Worm (Caenorhabditis elegans): ENCODE measurements around the gene srt-12.

srt-12 gene

DNA sequence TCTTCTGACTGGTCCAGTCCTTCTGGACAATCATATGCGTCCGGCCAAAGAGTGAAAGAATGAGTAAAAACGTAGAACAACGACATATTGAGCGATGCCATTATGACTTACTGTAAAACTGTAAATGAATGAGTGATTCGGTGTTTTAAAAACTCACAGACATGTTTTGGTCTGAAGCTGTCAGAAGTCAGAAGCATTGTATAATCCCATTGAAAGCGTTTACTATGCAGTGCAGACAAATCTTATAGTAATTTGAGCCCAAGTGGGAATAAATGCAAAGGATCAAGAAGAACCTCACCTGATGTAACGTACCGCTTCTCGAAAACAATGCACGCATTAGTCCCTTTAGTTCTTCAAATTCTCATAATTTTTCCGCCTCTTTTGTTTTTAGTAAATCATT lies 17.8 kb upstream of the srt-12 start, which contains the start of gene srt-3:
Gene srt-3 (minus strand): TSS at position 101 of the 400 bp plus-strand sequence.
- no peak for TF ChIP-seq saeg-2 (GFP tag; IDR thresholded peaks at IDR 0.05)
- no peak for TF ChIP-seq Y75B8A.6 (GFP tag; IDR thresholded peaks at IDR 0.05)
- TF ChIP-seq daf-19 (GFP tag; conservative IDR thresholded peaks at IDR 0.05), result no peak
- no peak for TF ChIP-seq lim-7 (GFP tag; IDR thresholded peaks at IDR 0.05)

DNA sequence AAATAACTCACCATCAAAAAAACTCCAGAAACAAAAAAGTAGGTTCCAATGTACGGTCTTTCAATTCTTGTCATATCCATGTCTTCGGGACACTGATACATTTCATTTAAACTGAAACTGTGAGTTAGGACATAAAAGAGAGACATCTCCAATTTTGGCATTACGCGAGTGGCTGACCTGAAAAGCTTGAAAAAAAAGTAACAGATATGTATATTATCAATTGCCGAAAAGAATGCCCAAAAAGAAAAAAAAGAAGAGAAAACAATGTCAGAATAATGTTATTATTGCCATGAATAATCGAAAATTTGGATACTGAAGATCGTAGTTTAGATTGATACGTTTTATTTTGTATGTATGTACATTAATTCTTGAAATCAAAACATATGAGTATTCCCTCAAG lies 14.1 kb upstream of the srt-12 start, which contains the start of gene srt-14:
Gene srt-14 (minus strand): TSS at position 101 of the 400 bp plus-strand sequence.
- TF ChIP-seq hif-1 (tag; optimal IDR thresholded peaks at IDR 0.05) (no peak), nhr-42 (GFP tag; IDR thresholded peaks at IDR 0.05) (no peak), ceh-44 (GFP tag; IDR thresholded peaks at IDR 0.05) (no peak), attf-4 (tag; optimal IDR thresholded peaks at IDR 0.05) (no peak), T26A8.4 (GFP tag; IDR thresholded peaks at IDR 0.05) (no peak), ceh-20 (GFP tag; IDR thresholded peaks at IDR 0.05) (no peak), Y105C5A.15 (GFP tag; IDR thresholded peaks at IDR 0.05) (no peak), nhr-77 (tag; optimal IDR thresholded peaks at IDR 0.05) (no peak), saeg-2 (GFP tag; IDR thresholded peaks at IDR 0.05) (no peak), arid-1 (GFP tag; conservative IDR thresholded peaks at IDR 0.05) (no peak), lir-3 (tag; optimal IDR thresholded peaks at IDR 0.05) (no peak), fkh-10 (GFP tag; optimal IDR thresholded peaks at IDR 0.05) (no peak), daf-19 (GFP tag; conservative IDR thresholded peaks at IDR 0.05) (no peak), daf-12 (tag; optimal IDR thresholded peaks at IDR 0.05) (no peak), zfp-3 (GFP tag; conservative IDR thresholded peaks at IDR 0.05) (no peak), nhr-25 (tag; optimal IDR thresholded peaks at IDR 0.05; ENCODE audit: borderline replicate concordance, insufficient read depth) (no peak)

DNA sequence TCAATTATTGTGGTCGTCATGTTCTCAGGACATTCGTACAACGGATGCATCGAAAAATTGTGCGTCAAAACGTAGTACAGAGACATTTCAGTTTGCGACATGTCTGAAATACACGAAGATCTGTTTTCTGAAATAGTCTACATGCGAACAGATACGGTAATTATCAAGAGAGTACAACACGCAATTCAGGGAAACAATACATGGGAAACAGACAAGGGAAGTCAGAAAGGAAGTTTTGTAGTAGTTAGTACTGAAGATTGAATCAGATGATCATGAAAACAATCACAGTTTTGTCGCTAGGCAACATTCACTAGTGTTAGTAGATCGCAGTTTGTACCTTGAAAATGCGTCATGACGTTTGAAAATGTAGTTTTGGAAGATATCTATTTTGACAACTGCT lies 7.7 kb upstream of the srt-12 start, which contains the start of gene srt-13:
Gene srt-13 (minus strand): TSS at position 101 of the 400 bp plus-strand sequence.
- TF ChIP-seq lin-13 (GFP tag; optimal IDR thresholded peaks at IDR 0.05) (no peak), attf-4 (tag; optimal IDR thresholded peaks at IDR 0.05) (no peak), R02D3.7 (tag; optimal IDR thresholded peaks at IDR 0.05) (no peak), ztf-11 (tag; optimal IDR thresholded peaks at IDR 0.05) (no peak), fkh-10 (GFP tag; optimal IDR thresholded peaks at IDR 0.05) (no peak), mep-1 (tag; optimal IDR thresholded peaks at IDR 0.05) (no peak), lin-15B (tag; optimal IDR thresholded peaks at IDR 0.05) (no peak), spr-1 (tag; optimal IDR thresholded peaks at IDR 0.05) (no peak), nhr-237 (tag; optimal IDR thresholded peaks at IDR 0.05) (no peak), snpc-4 (tag; optimal IDR thresholded peaks at IDR 0.05) (no peak), D1046.2 (GFP tag; IDR thresholded peaks at IDR 0.05) (no peak), nhr-77 (tag; optimal IDR thresholded peaks at IDR 0.05) (no peak), nhr-25 (tag; optimal IDR thresholded peaks at IDR 0.05; ENCODE audit: borderline replicate concordance, insufficient read depth) (no peak), mxl-2 (GFP tag; conservative IDR thresholded peaks at IDR 0.05) (no peak), ceh-20 (GFP tag; IDR thresholded peaks at IDR 0.05) (no peak), nhr-41 (GFP tag; IDR thresholded peaks at IDR 0.05) (no peak), dpl-1 (GFP tag; optimal IDR thresholded peaks at IDR 0.05) (no peak), daf-16 (GFP tag; optimal IDR thresholded peaks at IDR 0.05) (no peak), daf-16 (tag; optimal IDR thresholded peaks at IDR 0.05) (no peak)

DNA sequence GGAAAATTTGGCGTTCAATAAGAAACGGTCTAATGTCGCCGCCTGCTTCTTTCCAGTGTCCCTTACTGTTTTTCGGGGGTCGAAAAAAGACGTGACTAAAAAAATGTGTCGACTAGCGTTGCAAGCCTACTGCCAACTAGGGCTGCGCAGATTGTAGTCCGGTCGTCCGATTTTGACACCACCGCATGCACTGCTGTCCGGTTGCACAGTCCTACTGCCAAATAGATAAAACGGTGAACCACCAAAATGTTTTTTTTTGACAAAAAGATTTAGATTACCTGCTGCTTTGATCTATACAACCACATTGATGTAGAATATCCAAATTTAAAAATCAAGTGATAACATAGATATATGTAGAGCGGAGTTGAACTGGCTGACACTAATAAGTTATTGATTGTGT lies 6.0 kb upstream of the srt-12 start:
- TF ChIP-seq ceh-44 (GFP tag; IDR thresholded peaks at IDR 0.05), result no peak
- no peak for TF ChIP-seq pqm-1 (tag; optimal IDR thresholded peaks at IDR 0.05)
- TF ChIP-seq ama-1 (optimal IDR thresholded peaks at IDR 0.05), result no peak
- no peak for TF ChIP-seq nhr-42 (GFP tag; IDR thresholded peaks at IDR 0.05)
- no peak for TF ChIP-seq F49E8.2 (tag; optimal IDR thresholded peaks at IDR 0.05; ENCODE audit: borderline replicate concordance)
- no peak for TF ChIP-seq attf-4 (tag; optimal IDR thresholded peaks at IDR 0.05)
- TF ChIP-seq set-16 (GFP tag; IDR thresholded peaks at IDR 0.05), result no peak
- TF ChIP-seq hmg-1.1 (GFP tag; IDR thresholded peaks at IDR 0.05), result no peak
- no peak for TF ChIP-seq zfp-3 (GFP tag; conservative IDR thresholded peaks at IDR 0.05)
- no peak for TF ChIP-seq dmd-9 (GFP tag; IDR thresholded peaks at IDR 0.05)
- TF ChIP-seq F37D6.2 (tag; optimal IDR thresholded peaks at IDR 0.05), result no peak
- no peak for TF ChIP-seq F26F4.8 (GFP tag; conservative IDR thresholded peaks at IDR 0.05)
- TF ChIP-seq madf-5 (GFP tag; IDR thresholded peaks at IDR 0.05), result no peak
- no peak for TF ChIP-seq F10B5.3 (tag; optimal IDR thresholded peaks at IDR 0.05)
- no peak for TF ChIP-seq hlh-30 (tag; optimal IDR thresholded peaks at IDR 0.05; ENCODE audit: insufficient read depth)
- no peak for TF ChIP-seq lin-38 (GFP tag; IDR thresholded peaks at IDR 0.05)
- TF ChIP-seq ceh-32 (tag; optimal IDR thresholded peaks at IDR 0.05; ENCODE audit: poor library complexity), result no peak
- no peak for TF ChIP-seq ztf-11 (tag; optimal IDR thresholded peaks at IDR 0.05)
- no peak for TF ChIP-seq vab-7 (GFP tag; IDR thresholded peaks at IDR 0.05)
- no peak for TF ChIP-seq hif-1 (tag; optimal IDR thresholded peaks at IDR 0.05)
